Fruit fly (Drosophila melanogaster) whole organism, embryonic: Measurements from ENCODE around the gene CG32488.
A peak's percentile ranks its signal among the peaks of the same experiment; 100 is the strongest.

ENCODE experiments used
- Antp ChIP-seq: fragments of 200-800 bp; sonication (Bioruptor generic); optimal IDR thresholded peaks from 3 replicates; lab custom pipeline; 2016; ENCODE audit warnings: missing biosample characterization, missing genetic modification characterization
- Awh ChIP-seq: fragments of 200-800 bp; sonication (Bioruptor generic); IDR thresholded peaks from 2 replicates; pipeline ENCODE4, ENCODE4 v1.3.6; 2022; ENCODE audit warnings: missing biosample characterization, missing genetic modification characterization
- Blimp-1 ChIP-seq: fragments of 200-800 bp; sonication (Bioruptor generic); optimal IDR thresholded peaks from 3 replicates; lab custom pipeline; 2018; ENCODE audit warnings: missing biosample characterization, missing genetic modification characterization, mild to moderate bottlenecking, moderate library complexity, missing genetic modification reagents
- CG11560 ChIP-seq: fragments of 200-800 bp; sonication (Bioruptor generic); IDR thresholded peaks from 3 replicates; pipeline ENCODE4 v1.3.6; 2022; ENCODE audit warnings: missing biosample characterization, missing genetic modification characterization
- CG11696 ChIP-seq: fragments of 200-800 bp; sonication (Bioruptor generic); IDR thresholded peaks from 2 replicates; pipeline ENCODE4 v1.3.6; 2022; ENCODE audit warnings: missing biosample characterization, missing genetic modification characterization
- CG13123 ChIP-seq: fragments of 200-800 bp; sonication (Bioruptor generic); optimal IDR thresholded peaks from 2 replicates; lab custom pipeline; 2016; ENCODE audit warnings: missing biosample characterization, missing genetic modification characterization
- CG14860 ChIP-seq: fragments of 200-800 bp; sonication (Bioruptor generic); IDR thresholded peaks from 3 replicates; pipeline ENCODE4 v1.3.6; 2022; ENCODE audit warnings: missing biosample characterization, missing genetic modification characterization; ENCODE audit not compliant: partially characterized antibody
- CG15011 ChIP-seq: fragments of 200-800 bp; sonication (Bioruptor generic); optimal IDR thresholded peaks from 3 replicates; lab custom pipeline; 2018; ENCODE audit warnings: missing biosample characterization, mild to moderate bottlenecking, missing genetic modification characterization
- CG15601 ChIP-seq: fragments of 200-800 bp; sonication (Bioruptor generic); optimal IDR thresholded peaks from 3 replicates; lab custom pipeline; 2019; ENCODE audit warnings: missing biosample characterization, mild to moderate bottlenecking, missing genetic modification characterization, moderate library complexity
- CG1603 ChIP-seq: fragments of 200-800 bp; sonication (Bioruptor generic); optimal IDR thresholded peaks from 2 replicates; lab custom pipeline; 2019; ENCODE audit warnings: missing biosample characterization, mild to moderate bottlenecking, missing genetic modification characterization, moderate library complexity
- CG2202 ChIP-seq: fragments of 200-800 bp; sonication (Bioruptor generic); optimal IDR thresholded peaks from 2 replicates; lab custom pipeline; 2018; ENCODE audit warnings: missing biosample characterization, mild to moderate bottlenecking, missing genetic modification characterization
- CG3281 ChIP-seq: fragments of 200-800 bp; sonication (Bioruptor generic); optimal IDR thresholded peaks from 3 replicates; lab custom pipeline; 2017; ENCODE audit warnings: missing biosample characterization, mild to moderate bottlenecking, missing genetic modification characterization
- CG3847 ChIP-seq: fragments of 200-800 bp; sonication (Bioruptor generic); IDR thresholded peaks from 2 replicates; pipeline ENCODE4 v1.3.6; 2022; ENCODE audit warnings: missing biosample characterization, missing genetic modification characterization
- CG3995 ChIP-seq: fragments of 200-800 bp; sonication (Bioruptor generic); optimal IDR thresholded peaks from 3 replicates; lab custom pipeline; 2016; ENCODE audit warnings: missing biosample characterization, missing genetic modification characterization
- CG6813 ChIP-seq: fragments of 200-800 bp; sonication (Bioruptor generic); optimal IDR thresholded peaks from 2 replicates; lab custom pipeline; 2017; ENCODE audit warnings: missing biosample characterization, missing genetic modification characterization, mild to moderate bottlenecking, moderate library complexity, missing genetic modification reagents
- CG7556 ChIP-seq: fragments of 200-800 bp; sonication (Bioruptor generic); optimal IDR thresholded peaks from 2 replicates; lab custom pipeline; 2017; ENCODE audit warnings: missing biosample characterization, mild to moderate bottlenecking, missing genetic modification characterization
- CG8359 ChIP-seq: fragments of 200-800 bp; sonication (Bioruptor generic); optimal IDR thresholded peaks from 2 replicates; lab custom pipeline; 2017; ENCODE audit warnings: missing biosample characterization, mild to moderate bottlenecking, missing genetic modification characterization, borderline replicate concordance
- CG9797 ChIP-seq: fragments of 200-800 bp; sonication (Bioruptor generic); optimal IDR thresholded peaks from 3 replicates; lab custom pipeline; 2018; ENCODE audit warnings: missing biosample characterization, mild to moderate bottlenecking, missing genetic modification characterization
- Elba2 ChIP-seq: fragments of 200-800 bp; sonication (Bioruptor generic); optimal IDR thresholded peaks from 3 replicates; lab custom pipeline; 2016; ENCODE audit warnings: missing biosample characterization, missing genetic modification characterization
- Ets65A ChIP-seq: fragments of 200-800 bp; sonication (Bioruptor generic); peaks from one replicate; lab custom pipeline; 2016; ENCODE audit warnings: missing biosample characterization, missing genetic modification characterization
- Fer1 ChIP-seq: fragments of 200-800 bp; sonication (Bioruptor generic); optimal IDR thresholded peaks from 2 replicates; lab custom pipeline; 2017; ENCODE audit warnings: missing biosample characterization, mild to moderate bottlenecking, missing genetic modification characterization
- HHEX ChIP-seq: fragments of 200-800 bp; sonication (Bioruptor generic); optimal IDR thresholded peaks from 3 replicates; lab custom pipeline; 2017; ENCODE audit warnings: missing biosample characterization, mild to moderate bottlenecking, missing genetic modification characterization, missing genetic modification reagents
- NFAT ChIP-seq: fragments of 200-800 bp; sonication (Bioruptor generic); IDR thresholded peaks from 2 replicates; pipeline ENCODE4 v1.3.6; 2022; ENCODE audit warnings: missing biosample characterization, missing genetic modification characterization
- PHDP ChIP-seq: fragments of 200-800 bp; sonication (Bioruptor generic); optimal IDR thresholded peaks from 3 replicates; lab custom pipeline; 2018; ENCODE audit warnings: missing biosample characterization, mild to moderate bottlenecking, missing genetic modification characterization, moderate library complexity
- Pdp1 ChIP-seq, 2 experiments: fragments of 200-800 bp; sonication (Bioruptor generic); optimal IDR thresholded peaks; 3 replicates each; lab custom pipeline; 2016; ENCODE audit warnings: missing biosample characterization in 2 of 2, missing genetic modification characterization in 2 of 2, mild to moderate bottlenecking in 1 of 2, moderate library complexity in 1 of 2
- Sry-δ ChIP-seq: fragments of 200-800 bp; sonication (Bioruptor generic); optimal IDR thresholded peaks from 2 replicates; lab custom pipeline; 2016; ENCODE audit warnings: missing biosample characterization, missing genetic modification characterization
- Ssrp ChIP-seq: fragments of 200-800 bp; sonication (Bioruptor generic); optimal IDR thresholded peaks from 2 replicates; lab custom pipeline; 2018; ENCODE audit warnings: missing biosample characterization, mild to moderate bottlenecking, missing genetic modification characterization, moderate library complexity
- al ChIP-seq: fragments of 200-800 bp; sonication (Bioruptor generic); IDR thresholded peaks from 2 replicates; pipeline ENCODE4 v1.3.6; 2022; ENCODE audit warnings: missing biosample characterization, missing genetic modification characterization
- bowl ChIP-seq: fragments of 200-800 bp; sonication (Bioruptor generic); IDR thresholded peaks from 2 replicates; pipeline ENCODE4 v1.3.6; 2022; ENCODE audit warnings: missing biosample characterization, missing genetic modification characterization
- ci ChIP-seq: fragments of 200-800 bp; sonication (Bioruptor generic); IDR thresholded peaks from 3 replicates; pipeline ENCODE4 v1.3.6; 2022; ENCODE audit warnings: missing biosample characterization, missing genetic modification characterization
- fd3F ChIP-seq: fragments of 200-800 bp; sonication (Bioruptor generic); optimal IDR thresholded peaks from 2 replicates; lab custom pipeline; 2018; ENCODE audit warnings: missing biosample characterization, mild to moderate bottlenecking, missing genetic modification characterization, moderate library complexity
- fd96Cb ChIP-seq: fragments of 200-800 bp; sonication (Bioruptor generic); optimal IDR thresholded peaks from 2 replicates; lab custom pipeline; 2018; ENCODE audit warnings: missing biosample characterization, mild to moderate bottlenecking, missing genetic modification characterization, moderate library complexity
- gro ChIP-seq: fragments of 200-800 bp; sonication (Bioruptor generic); optimal IDR thresholded peaks from 2 replicates; lab custom pipeline; 2016; ENCODE audit warnings: missing biosample characterization, missing genetic modification characterization
- her ChIP-seq: fragments of 200-800 bp; sonication (Bioruptor generic); optimal IDR thresholded peaks from 2 replicates; lab custom pipeline; 2016; ENCODE audit warnings: missing biosample characterization, missing genetic modification characterization
- jumu ChIP-seq: fragments of 200-800 bp; sonication (Bioruptor generic); optimal IDR thresholded peaks from 3 replicates; lab custom pipeline; 2016; ENCODE audit warnings: missing biosample characterization, missing genetic modification characterization
- kay ChIP-seq: fragments of 200-800 bp; sonication (Bioruptor generic); optimal IDR thresholded peaks from 2 replicates; lab custom pipeline; 2016; ENCODE audit warnings: missing biosample characterization, missing genetic modification characterization
- lab ChIP-seq: fragments of 200-800 bp; sonication (Bioruptor generic); optimal IDR thresholded peaks from 3 replicates; lab custom pipeline; 2017; ENCODE audit warnings: missing biosample characterization, missing genetic modification characterization, mild to moderate bottlenecking, moderate library complexity, missing genetic modification reagents
- phol ChIP-seq: fragments of 200-800 bp; sonication (Bioruptor generic); optimal IDR thresholded peaks from 3 replicates; lab custom pipeline; 2018; ENCODE audit warnings: missing biosample characterization, mild to moderate bottlenecking, missing genetic modification characterization, moderate library complexity
- sd ChIP-seq: fragments of 200-800 bp; sonication (Bioruptor generic); optimal IDR thresholded peaks from 3 replicates; lab custom pipeline; 2018; ENCODE audit warnings: missing biosample characterization, mild to moderate bottlenecking, missing genetic modification characterization, moderate library complexity
- sim ChIP-seq: fragments of 200-800 bp; sonication (Bioruptor generic); IDR thresholded peaks from 2 replicates; pipeline ENCODE4 v1.3.6; 2022; ENCODE audit warnings: missing biosample characterization, missing genetic modification characterization
- sima ChIP-seq: fragments of 200-800 bp; sonication (Bioruptor generic); optimal IDR thresholded peaks from 2 replicates; lab custom pipeline; 2016; ENCODE audit warnings: missing biosample characterization, missing genetic modification characterization
- sqz ChIP-seq: fragments of 200-800 bp; sonication (Bioruptor generic); optimal IDR thresholded peaks from 3 replicates; lab custom pipeline; 2018; ENCODE audit warnings: missing biosample characterization, mild to moderate bottlenecking, missing genetic modification characterization
- sr ChIP-seq: fragments of 200-800 bp; sonication (Bioruptor generic); IDR thresholded peaks from 3 replicates; pipeline ENCODE4 v1.3.6; 2022; ENCODE audit warnings: missing biosample characterization, missing genetic modification characterization
- tll ChIP-seq, 2 experiments: fragments of 200-800 bp in 1 of 2; fragments of >200 bp in 1 of 2; sonication (Bioruptor generic) in 1 of 2; optimal IDR thresholded peaks; 2 replicates each; lab custom pipeline; 2017 to 2019; ENCODE audit warnings: missing biosample characterization in 2 of 2, missing genetic modification characterization in 2 of 2, mild to moderate bottlenecking in 1 of 2, moderate library complexity in 1 of 2
- tna ChIP-seq: fragments of 200-800 bp; sonication (Bioruptor generic); IDR thresholded peaks from 2 replicates; pipeline ENCODE4 v1.3.6; 2022; ENCODE audit warnings: missing biosample characterization, missing genetic modification characterization; ENCODE audit not compliant: partially characterized antibody
- vvl ChIP-seq: fragments of 200-800 bp; sonication (Bioruptor generic); IDR thresholded peaks from 2 replicates; pipeline ENCODE4 v1.3.6; 2022; ENCODE audit warnings: missing biosample characterization, missing genetic modification characterization
- wor ChIP-seq: fragments of 200-800 bp; sonication (Bioruptor generic); IDR thresholded peaks from 2 replicates; pipeline ENCODE4 v1.3.6; 2022; ENCODE audit warnings: missing biosample characterization, missing genetic modification characterization

The CG32488 gene

dm6 chr3L:3042150-3043049, 26.5 kb upstream of the CG32488 start, which contains the start of gene Prx4 (continued):
- peak; percentile 54 for TF ChIP-seq CG3281 (GFP tag; lab: Kevin White, UChicago)
- TF ChIP-seq wor (GFP tag; lab: Robert Waterston, UW): peak; percentile 48; the same call in 1 of the 2 replicates
- peak; percentile 56 for TF ChIP-seq CG3847 (GFP tag; lab: Robert Waterston, UW)
- peak; percentile 56 for TF ChIP-seq fd3F (GFP tag; lab: Kevin White, UChicago)
- peak; percentile 37; the same call in 1 of the 2 replicates for TF ChIP-seq bowl (GFP tag; lab: Robert Waterston, UW)
- peak; percentile 66 for TF ChIP-seq phol (tag; lab: Kevin White, UChicago)
- no peak for TF ChIP-seq sim (GFP tag; lab: Robert Waterston, UW)
- peak; percentile 63 for TF ChIP-seq fd96Cb (tag; lab: Kevin White, UChicago)
- peak; percentile 60 for TF ChIP-seq CG1603 (tag; lab: Kevin White, UChicago)
- peak; percentile 54 for TF ChIP-seq HHEX (GFP tag; lab: Kevin White, UChicago)
- TF ChIP-seq sqz (GFP tag; lab: Kevin White, UChicago): peak; percentile 1
- TF ChIP-seq CG8359: no peak
- TF ChIP-seq CG14860 (GFP tag; lab: Robert Waterston, UW): no peak
- peak; percentile 53 for TF ChIP-seq Ssrp (tag; lab: Kevin White, UChicago)
- peak; percentile 38 for TF ChIP-seq CG6813 (GFP tag; lab: Kevin White, UChicago)
- TF ChIP-seq Ets65A (GFP tag; lab: Kevin White, UChicago): no peak
- peak; percentile 54; the same call in 2 of the 3 replicates for TF ChIP-seq CG11560 (tag; lab: Robert Waterston, UW)
- TF ChIP-seq Blimp-1 (GFP tag; lab: Kevin White, UChicago): peak; percentile 73
- TF ChIP-seq Fer1 (GFP tag; lab: Kevin White, UChicago): peak; percentile 73
- peak; percentile 53 for TF ChIP-seq CG2202
- TF ChIP-seq sima (GFP tag; lab: Kevin White, UChicago): no peak
- TF ChIP-seq Elba2 (GFP tag; lab: Kevin White, UChicago): no peak
- no peak for TF ChIP-seq tna (GFP tag; lab: Robert Waterston, UW)
- TF ChIP-seq Antp (GFP tag; lab: Kevin White, UChicago): peak; percentile 32
- peak; percentile 55; the same call in 1 of the 2 replicates for TF ChIP-seq CG11696 (GFP tag; lab: Robert Waterston, UW)
- peak; percentile 69 for TF ChIP-seq NFAT (GFP tag; lab: Robert Waterston, UW)
- TF ChIP-seq CG9797 (GFP tag; lab: Kevin White, UChicago): peak; percentile 68
- TF ChIP-seq her (GFP tag; lab: Kevin White, UChicago): no peak
- peak; percentile 86 for TF ChIP-seq lab (GFP tag; lab: Kevin White, UChicago)
- TF ChIP-seq CG15601 (tag; lab: Kevin White, UChicago): peak; percentile 62
- TF ChIP-seq Sry-δ: no peak
- peak; percentile 30 for TF ChIP-seq CG3995 (GFP tag; lab: Kevin White, UChicago)
- TF ChIP-seq CG13123 (GFP tag; lab: Kevin White, UChicago): no peak
- TF ChIP-seq CG15011 (GFP tag; lab: Kevin White, UChicago): peak; percentile 48
- TF ChIP-seq vvl (GFP tag; lab: Robert Waterston, UW): peak; percentile 88; the same call in 1 of the 2 replicates
- TF ChIP-seq gro (GFP tag; lab: Kevin White, UChicago): no peak
- TF ChIP-seq sd: peak; percentile 50
- TF ChIP-seq al (GFP tag; lab: Robert Waterston, UW): peak; percentile 50; the same call in 1 of the 2 replicates
- TF ChIP-seq Awh: peak; percentile 86
- no peak for TF ChIP-seq tll (GFP tag; optimal IDR thresholded peaks at IDR 0.05; lab: Kevin White, UChicago)
- peak; percentile 46 to 63 for TF ChIP-seq Pdp1 (GFP tag; optimal IDR thresholded peaks at IDR 0.05; lab: Kevin White, UChicago)
- no peak for TF ChIP-seq kay (GFP tag; lab: Kevin White, UChicago)
- peak; percentile 26 for TF ChIP-seq jumu (GFP tag; lab: Kevin White, UChicago)
- TF ChIP-seq ci (GFP tag; lab: Robert Waterston, UW): peak; percentile 89
- peak; percentile 67 for TF ChIP-seq CG7556 (GFP tag; lab: Kevin White, UChicago)
- TF ChIP-seq sr (GFP tag; lab: Robert Waterston, UW): peak; percentile 61; the same call in 1 of the 3 replicates
- peak; percentile 74 for TF ChIP-seq PHDP (tag; lab: Kevin White, UChicago)
